Worm (Caenorhabditis elegans): ENCODE measurements around the gene rps-29.

DNA sequence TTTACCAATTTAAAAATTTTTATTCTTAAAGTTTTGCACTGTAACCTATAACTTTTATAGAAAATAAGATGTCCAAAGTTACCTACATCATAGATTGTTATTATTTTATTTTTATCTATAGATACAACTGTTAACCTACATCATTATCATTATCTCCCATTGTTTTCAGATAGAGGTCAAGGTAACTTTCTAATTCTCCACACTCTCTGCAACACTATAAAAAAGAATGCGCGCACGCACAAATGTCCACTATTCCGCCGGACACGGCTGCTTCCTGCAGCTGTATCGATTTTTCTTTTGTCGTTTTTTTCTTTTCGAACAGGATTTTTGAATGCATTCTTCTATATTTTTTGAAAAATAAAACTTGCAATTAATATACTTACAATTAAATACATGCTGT lies 21.4 kb upstream of the rps-29 start:
- no peak for TF ChIP-seq ztf-11 (tag; optimal IDR thresholded peaks at IDR 0.05)
- TF ChIP-seq unc-39 (tag; optimal IDR thresholded peaks at IDR 0.05): no peak
- TF ChIP-seq blmp-1 (tag; optimal IDR thresholded peaks at IDR 0.05): no peak
- no peak for TF ChIP-seq nhr-237 (tag; optimal IDR thresholded peaks at IDR 0.05)
- TF ChIP-seq ham-2 (GFP tag; optimal IDR thresholded peaks at IDR 0.05): no peak
- TF ChIP-seq sptf-1 (tag; optimal IDR thresholded peaks at IDR 0.05): no peak
- TF ChIP-seq nhr-28 (tag; optimal IDR thresholded peaks at IDR 0.05): no peak

All from whole organism, mixed stage, embryonic.